Worm (Caenorhabditis elegans): ENCODE data around the gene nhr-225.
"Not testable (repeated sequence)": the region's sequence is repeated elsewhere in the genome, so short reads cannot be mapped to it uniquely, and the experiment has no call there.

The nhr-225 gene

DNA sequence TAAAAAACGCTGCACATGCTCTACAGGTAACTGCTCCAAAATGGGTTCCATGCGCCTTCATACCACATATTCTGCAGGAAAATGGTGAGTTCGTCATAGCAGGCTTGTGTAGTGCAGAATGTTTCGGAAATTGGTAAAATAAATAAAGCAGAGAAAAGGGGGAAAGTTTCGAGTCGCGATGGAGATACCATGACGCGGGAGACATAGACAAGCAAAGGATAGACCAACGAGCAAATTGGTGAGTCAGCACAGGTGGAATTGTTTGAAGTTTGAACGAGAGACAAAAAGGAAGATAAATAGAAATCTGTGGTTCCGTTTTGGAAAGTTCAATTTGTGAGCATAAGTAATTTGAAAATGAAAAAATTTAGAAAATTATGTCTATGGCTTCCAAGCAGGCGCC is at the start of gene nhr-225:
Gene nhr-225, minus strand, starts transcription at position 146 of the 400 bp plus-strand sequence.
- TF ChIP-seq lin-39 (tag; optimal IDR thresholded peaks at IDR 0.05) (no peak), dve-1 (tag; optimal IDR thresholded peaks at IDR 0.05; ENCODE audit: insufficient read depth) (peak; percentile 8)

DNA sequence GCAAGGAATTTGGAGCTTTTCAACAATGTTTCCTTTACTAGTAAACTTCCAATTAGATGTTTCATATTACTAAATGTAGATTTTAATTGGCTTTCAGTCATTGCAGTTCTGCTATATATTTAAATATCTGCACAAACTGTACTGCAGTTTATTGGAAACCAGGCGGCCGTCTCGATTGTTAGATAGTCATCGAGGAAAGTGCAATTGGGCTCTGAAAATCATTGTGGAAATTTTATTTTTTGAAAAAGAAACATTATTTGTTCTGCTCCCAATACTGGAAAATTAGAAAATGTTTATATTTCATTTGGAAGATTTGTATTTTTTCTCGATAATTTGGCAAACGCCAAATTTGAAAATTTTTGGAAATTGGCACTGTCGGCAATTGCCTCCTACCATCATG is 48.3 kb upstream of the nhr-225 start, which contains the start of gene irld-29:
Gene irld-29, minus strand, starts transcription at position 101 of the 400 bp plus-strand sequence.
- TF ChIP-seq lin-15B (tag; optimal IDR thresholded peaks at IDR 0.05) (no peak), ZK337.2 (GFP tag; IDR thresholded peaks at IDR 0.05) (no peak), nhr-237 (tag; optimal IDR thresholded peaks at IDR 0.05) (no peak), F10B5.3 (tag; optimal IDR thresholded peaks at IDR 0.05) (no peak), ces-1 (GFP tag; optimal IDR thresholded peaks at IDR 0.05) (no peak), aly-2 (tag; optimal IDR thresholded peaks at IDR 0.05) (no peak), dpl-1 (GFP tag; optimal IDR thresholded peaks at IDR 0.05) (no peak), hmg-1.1 (GFP tag; IDR thresholded peaks at IDR 0.05) (no peak), daf-8 (GFP tag; IDR thresholded peaks at IDR 0.05) (no peak), vab-7 (GFP tag; IDR thresholded peaks at IDR 0.05) (no peak), nhr-10 (tag; optimal IDR thresholded peaks at IDR 0.05) (no peak), cey-2 (tag; optimal IDR thresholded peaks at IDR 0.05; ENCODE audit: borderline replicate concordance, insufficient read depth) (no peak), dve-1 (tag; optimal IDR thresholded peaks at IDR 0.05; ENCODE audit: insufficient read depth) (no peak), lin-29 (GFP tag; IDR thresholded peaks at IDR 0.05) (no peak), php-3 (GFP tag; IDR thresholded peaks at IDR 0.05) (no peak), F26F4.8 (GFP tag; conservative IDR thresholded peaks at IDR 0.05) (no peak), saeg-2 (GFP tag; IDR thresholded peaks at IDR 0.05) (no peak), tra-1 (GFP tag; IDR thresholded peaks at IDR 0.05) (no peak), ceh-82 (tag; optimal IDR thresholded peaks at IDR 0.05) (no peak)

DNA sequence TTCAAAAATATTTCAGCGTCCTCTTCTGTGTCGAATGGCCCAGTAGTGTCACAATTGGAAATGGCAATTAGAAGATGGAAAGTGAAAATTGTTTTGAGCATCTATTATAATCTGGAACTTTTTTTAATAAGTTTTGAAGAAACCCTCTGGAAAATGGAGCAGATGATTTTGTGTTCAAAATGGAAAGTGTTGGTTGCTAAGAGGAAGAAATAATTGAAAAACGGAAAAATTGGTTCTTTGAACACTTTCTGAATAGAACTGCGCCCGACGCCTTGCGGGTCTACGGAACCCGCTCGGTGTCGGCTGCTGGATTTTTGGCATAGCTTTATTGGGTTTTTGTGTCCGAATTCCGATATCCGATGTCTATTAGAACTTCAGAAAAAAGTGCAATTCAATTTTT is 45.9 kb upstream of the nhr-225 start, which contains the start of gene irld-28:
Gene irld-28, minus strand, starts transcription at position 101 of the 400 bp plus-strand sequence.
- no peak for TF ChIP-seq lir-3 (tag; optimal IDR thresholded peaks at IDR 0.05)
- TF ChIP-seq mes-2 (tag; optimal IDR thresholded peaks at IDR 0.05; ENCODE audit: poor library complexity, severe bottlenecking) = no peak
- peak; percentile 3 for TF ChIP-seq aha-1 (tag)
- no peak for TF ChIP-seq arid-1 (GFP tag; conservative IDR thresholded peaks at IDR 0.05)
- TF ChIP-seq jun-1 (tag; optimal IDR thresholded peaks at IDR 0.05) = no peak
- TF ChIP-seq unc-39 (tag; optimal IDR thresholded peaks at IDR 0.05) = no peak

DNA sequence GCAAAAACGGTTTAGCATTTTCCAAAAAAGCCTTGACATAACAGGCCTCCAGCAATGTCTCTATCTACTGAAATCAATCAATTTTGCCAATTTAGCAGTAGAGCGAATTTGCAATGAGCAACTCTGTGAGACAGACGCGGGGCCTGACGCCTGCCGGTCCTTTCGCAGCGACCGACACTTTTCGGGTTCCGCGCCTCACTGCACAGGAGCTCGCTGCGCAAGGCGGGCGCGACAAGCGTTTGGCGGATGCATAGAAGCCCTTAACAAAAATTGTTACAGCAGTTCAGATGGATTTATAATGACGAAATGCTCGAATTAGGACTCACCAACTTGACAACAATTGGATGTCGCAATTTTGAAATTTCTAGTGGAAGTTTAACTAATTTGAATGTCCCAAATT is 42.6 kb upstream of the nhr-225 start:
- peak; percentile 69 for TF ChIP-seq egl-43 (GFP tag; IDR thresholded peaks at IDR 0.05)
- TF ChIP-seq Y105C5A.15 (GFP tag; IDR thresholded peaks at IDR 0.05) = 0 out of 2 replicates have a peak, but pooled peaks have one; percentile 16
- peak; percentile 89 for TF ChIP-seq set-16 (GFP tag; IDR thresholded peaks at IDR 0.05)
- 0 out of 2 replicates have a peak, but pooled peaks have one; percentile 10 for TF ChIP-seq D1046.2 (GFP tag; IDR thresholded peaks at IDR 0.05)

DNA sequence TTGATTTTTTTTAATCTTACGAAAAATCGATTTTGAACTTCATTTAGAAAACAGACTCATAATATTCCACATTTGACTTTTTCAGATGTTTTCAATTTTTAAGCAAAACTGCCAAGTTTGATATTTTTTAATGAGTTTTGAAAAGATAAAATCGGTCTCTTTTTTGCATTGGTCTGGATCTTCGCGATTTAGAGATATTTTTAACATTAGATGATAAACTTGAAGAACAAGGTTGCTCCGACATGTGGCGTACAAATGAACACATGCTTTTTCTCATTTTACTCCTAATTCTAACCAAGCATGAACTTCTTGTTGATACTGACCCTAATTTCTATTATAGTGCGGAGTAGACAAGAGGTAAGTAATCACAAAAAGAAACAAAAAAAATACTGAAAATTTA is 41.3 kb upstream of the nhr-225 start, which contains the start of gene irld-32:
Gene irld-32, plus strand, starts transcription at position 301 of the 400 bp plus-strand sequence.
- not testable (repeated sequence) for TF ChIP-seq ctbp-1 (GFP tag; IDR thresholded peaks at IDR 0.05); snpc-4 (tag; optimal IDR thresholded peaks at IDR 0.05); nhr-6 (tag; optimal IDR thresholded peaks at IDR 0.05)

DNA sequence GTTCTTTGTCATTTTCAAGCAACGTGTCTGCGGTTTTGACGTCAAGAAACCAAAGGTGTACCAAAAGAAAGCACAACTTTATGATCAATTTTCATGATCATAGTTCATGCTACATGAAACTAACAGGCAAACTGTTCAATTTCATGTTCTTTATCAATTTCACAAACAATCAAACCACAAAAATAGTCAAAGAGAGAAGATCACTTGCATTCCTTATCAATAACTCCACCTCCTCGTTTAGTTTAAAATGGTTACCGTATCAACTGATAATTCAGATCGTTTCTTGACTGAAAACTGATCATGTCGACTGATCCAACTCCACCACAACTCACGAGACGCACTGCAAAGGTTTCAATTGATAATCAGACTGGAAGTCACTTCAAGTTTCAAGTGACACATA is 39.9 kb upstream of the nhr-225 start, which contains the start of gene pud-1.1:
Gene pud-1.1, plus strand, starts transcription at position 301 of the 400 bp plus-strand sequence.
- TF ChIP-seq nhr-76 (tag; optimal IDR thresholded peaks at IDR 0.05); dmd-6 (GFP tag; IDR thresholded peaks at IDR 0.05); T20F7.1 (GFP tag; optimal IDR thresholded peaks at IDR 0.05): not testable (repeated sequence)

All from whole organism, L4 larva.